Fruit fly (Drosophila melanogaster) whole organism, embryonic: Measurements from ENCODE around the gene CG10383.
A peak's percentile ranks its signal among the peaks of the same experiment; 100 is the strongest.

Experiments used
- CG13123 ChIP-seq: fragments of 200-800 bp; sonication (Bioruptor generic); optimal IDR thresholded peaks from 2 replicates; lab custom pipeline; 2016; ENCODE audit warnings: missing biosample characterization, missing genetic modification characterization
- CG15696 ChIP-seq: fragments of 200-800 bp; sonication (Bioruptor generic); optimal IDR thresholded peaks from 2 replicates; lab custom pipeline; 2019; ENCODE audit warnings: missing biosample characterization, mild to moderate bottlenecking, missing genetic modification characterization, moderate library complexity
- CG4424 ChIP-seq: fragments of 200-800 bp; sonication (Bioruptor generic); optimal IDR thresholded peaks from 3 replicates; lab custom pipeline; 2016; ENCODE audit warnings: missing biosample characterization, missing genetic modification characterization
- CG6791 ChIP-seq: fragments of 200-800 bp; sonication (Bioruptor generic); IDR thresholded peaks from 3 replicates; pipeline ENCODE4 v1.3.6; 2022; ENCODE audit warnings: missing biosample characterization, missing genetic modification characterization; ENCODE audit not compliant: partially characterized antibody
- Camta ChIP-seq: fragments of 200-800 bp; sonication (Bioruptor generic); optimal IDR thresholded peaks from 2 replicates; lab custom pipeline; 2016; ENCODE audit warnings: missing biosample characterization, missing genetic modification characterization
- Meics ChIP-seq: fragments of 200-800 bp; sonication (Bioruptor generic); optimal IDR thresholded peaks from 2 replicates; lab custom pipeline; 2017; ENCODE audit warnings: missing biosample characterization, mild to moderate bottlenecking, missing genetic modification characterization
- cato ChIP-seq: fragments of 200-800 bp; sonication (Bioruptor generic); optimal IDR thresholded peaks from 2 replicates; lab custom pipeline; 2016; ENCODE audit warnings: missing biosample characterization, missing genetic modification characterization, borderline replicate concordance
- chn ChIP-seq: fragments of 200-800 bp; sonication (Bioruptor generic); optimal IDR thresholded peaks from 2 replicates; lab custom pipeline; 2016; ENCODE audit warnings: missing biosample characterization, missing genetic modification characterization
- corto ChIP-seq: fragments of 200-800 bp; sonication (Bioruptor generic); optimal IDR thresholded peaks from 2 replicates; lab custom pipeline; 2016; ENCODE audit warnings: missing biosample characterization, mild to moderate bottlenecking, missing genetic modification characterization, moderate library complexity
- nerfin-1 ChIP-seq: fragments of 200-800 bp; sonication (Bioruptor generic); optimal IDR thresholded peaks from 3 replicates; lab custom pipeline; 2019; ENCODE audit warnings: missing biosample characterization, mild to moderate bottlenecking, missing genetic modification characterization, moderate library complexity
- odd ChIP-seq: fragments of 200-800 bp; sonication (Bioruptor generic); optimal IDR thresholded peaks from 2 replicates; lab custom pipeline; 2017; ENCODE audit warnings: missing biosample characterization, mild to moderate bottlenecking, missing genetic modification characterization
- otp ChIP-seq: fragments of 200-800 bp; sonication (Bioruptor generic); IDR thresholded peaks from 3 replicates; pipeline ENCODE4, ENCODE4 v1.3.6; 2022; ENCODE audit warnings: missing biosample characterization, missing genetic modification characterization

dm6 chr2L:18694724-18695105, 687 bp downstream of the CG10383 start:
- TF ChIP-seq odd: no peak
- TF ChIP-seq nerfin-1 (tag; lab: Kevin White, UChicago): no peak
- TF ChIP-seq corto (GFP tag; lab: Kevin White, UChicago): no peak
- TF ChIP-seq CG4424 (GFP tag; lab: Kevin White, UChicago): no peak
- TF ChIP-seq Meics: no peak
- TF ChIP-seq Camta (GFP tag; lab: Kevin White, UChicago): peak; percentile 13
- TF ChIP-seq CG13123 (GFP tag; lab: Kevin White, UChicago): no peak
- no peak for TF ChIP-seq chn
- no peak for TF ChIP-seq CG15696 (tag; lab: Kevin White, UChicago)
- TF ChIP-seq otp (GFP tag; lab: Robert Waterston, UW): no peak
- no peak for TF ChIP-seq cato (GFP tag; lab: Kevin White, UChicago)
- TF ChIP-seq CG6791: no peak
